Worm (Caenorhabditis elegans): ENCODE data around the gene M01H9.10.

M01H9.10 gene

DNA sequence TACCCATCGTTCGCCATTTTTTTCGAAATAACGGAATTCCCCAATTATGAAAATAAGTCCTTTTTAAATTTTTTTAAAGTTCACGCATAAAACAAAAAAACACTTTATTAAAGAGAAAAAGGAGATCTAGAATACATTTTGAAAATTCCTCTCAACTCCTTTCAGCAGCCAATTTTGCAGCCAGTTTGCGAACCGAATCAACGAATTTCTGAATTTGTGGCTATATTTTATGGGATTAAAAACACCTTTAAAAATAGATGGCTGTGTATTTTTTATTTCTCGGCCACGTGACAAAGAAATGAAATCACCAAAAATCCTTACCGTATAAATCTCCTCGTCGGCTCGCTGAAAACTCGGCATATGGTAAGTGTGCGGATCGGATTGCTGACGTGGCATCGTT, at the start of gene M01H9.10:
Gene M01H9.10 (minus strand): TSS at position 101 of the 400 bp plus-strand sequence.
- TF ChIP-seq nfya-1 (tag; optimal IDR thresholded peaks at IDR 0.05; ENCODE audit: borderline replicate concordance, insufficient read depth) (no peak), ztf-25 (GFP tag; IDR thresholded peaks at IDR 0.05) (no peak), B0019.2 (GFP tag; conservative IDR thresholded peaks at IDR 0.05) (no peak)

DNA sequence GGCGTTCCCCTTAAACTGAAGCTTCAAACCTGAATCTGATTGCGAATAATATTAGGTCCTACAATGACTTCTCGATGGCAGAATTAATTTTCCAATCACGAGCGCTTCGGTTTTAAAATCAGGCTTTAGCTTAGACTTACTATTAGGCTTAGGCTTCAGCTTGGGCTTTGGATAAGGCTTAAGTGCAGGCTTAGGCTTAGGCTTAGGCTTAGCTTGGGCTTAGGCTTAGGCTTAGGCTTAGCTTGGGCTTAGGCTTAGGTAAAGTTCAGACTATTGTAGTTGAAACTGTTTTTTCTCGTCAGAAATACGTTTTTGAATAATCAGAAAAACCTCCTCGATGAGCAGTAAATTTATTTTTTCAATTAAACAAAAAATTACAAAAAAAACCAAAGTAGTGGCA, 46.8 kb upstream of the M01H9.10 start:
- TF ChIP-seq attf-6 (GFP tag; IDR thresholded peaks at IDR 0.05) (no peak), ceh-79 (tag; optimal IDR thresholded peaks at IDR 0.05) (no peak), lag-1 (GFP tag; IDR thresholded peaks at IDR 0.05) (no peak), B0336.3 (GFP tag; IDR thresholded peaks at IDR 0.05) (no peak), F33H1.4 (GFP tag; IDR thresholded peaks at IDR 0.05) (no peak), gei-17 (GFP tag; optimal IDR thresholded peaks at IDR 0.05) (no peak), bed-1 (GFP tag; IDR thresholded peaks at IDR 0.05) (no peak), hrde-1 (tag; optimal IDR thresholded peaks at IDR 0.05; ENCODE audit: borderline replicate concordance) (no peak), ceh-40 (GFP tag; IDR thresholded peaks at IDR 0.05) (no peak), madf-10 (tag; optimal IDR thresholded peaks at IDR 0.05) (no peak), pbrm-1 (GFP tag; IDR thresholded peaks at IDR 0.05) (no peak)

DNA sequence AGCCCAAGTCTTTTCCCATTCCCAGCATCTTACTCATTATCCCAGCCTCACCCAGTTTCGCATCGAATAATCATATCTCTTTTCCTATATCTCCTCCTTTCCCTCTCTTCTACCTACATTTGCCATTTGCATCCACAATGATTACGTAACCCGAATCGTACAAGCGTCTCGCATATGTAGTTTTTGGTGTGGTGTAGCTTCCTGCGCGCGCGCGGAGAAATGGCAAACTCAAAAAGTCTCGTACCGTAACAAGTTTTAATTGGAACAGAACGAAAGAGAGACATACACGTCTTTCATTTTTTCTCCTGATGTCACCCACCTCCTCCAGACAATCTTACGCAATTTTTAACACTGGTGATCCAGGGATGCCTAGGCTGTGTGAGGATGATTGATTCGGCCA, 46.1 kb upstream of the M01H9.10 start:
- no peak for TF ChIP-seq F33H1.4 (GFP tag; IDR thresholded peaks at IDR 0.05)
- TF ChIP-seq egrh-3 (GFP tag; IDR thresholded peaks at IDR 0.05) = no peak
- TF ChIP-seq T07F8.4 (tag; optimal IDR thresholded peaks at IDR 0.05) = no peak
- TF ChIP-seq athp-1 (tag; optimal IDR thresholded peaks at IDR 0.05) = no peak
- no peak for TF ChIP-seq ztf-3 (GFP tag; optimal IDR thresholded peaks at IDR 0.05)
- no peak for TF ChIP-seq B0019.2 (GFP tag; conservative IDR thresholded peaks at IDR 0.05)
- no peak for TF ChIP-seq F10E7.11 (tag; optimal IDR thresholded peaks at IDR 0.05)
- TF ChIP-seq Y53G8AR.9 (GFP tag; conservative IDR thresholded peaks at IDR 0.05) = no peak
- no peak for TF ChIP-seq hsf-1 (GFP tag; IDR thresholded peaks at IDR 0.05)
- TF ChIP-seq ztf-28 (GFP tag; IDR thresholded peaks at IDR 0.05) = no peak
- TF ChIP-seq let-526 (GFP tag; IDR thresholded peaks at IDR 0.05) = no peak
- TF ChIP-seq xnd-1 (tag; optimal IDR thresholded peaks at IDR 0.05) = no peak
- no peak for TF ChIP-seq die-1 (tag; optimal IDR thresholded peaks at IDR 0.05)

DNA sequence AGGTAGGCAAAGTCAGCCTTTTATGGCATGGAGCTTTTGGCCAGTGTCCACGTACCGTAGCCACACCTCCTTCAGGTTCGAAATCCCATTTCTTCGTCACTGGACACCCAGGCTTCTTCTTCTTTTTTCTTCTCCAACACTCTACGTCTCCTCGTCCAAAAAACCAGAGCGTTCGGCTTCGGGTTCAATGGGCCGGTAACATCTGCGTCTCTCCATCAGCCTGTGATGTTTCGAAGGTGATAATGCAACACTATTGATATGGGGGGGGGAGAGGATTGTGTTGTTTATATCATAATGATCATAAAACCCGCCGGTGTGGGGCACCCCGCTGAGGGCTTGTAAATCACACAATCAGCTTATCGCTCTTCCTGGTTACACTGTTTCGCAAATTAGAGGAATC, 45.0 kb upstream of the M01H9.10 start, which contains the start of gene ZK180.6:
Gene ZK180.6 (minus strand): TSS at position 101 of the 400 bp plus-strand sequence.
- no peak for TF ChIP-seq Y67H2A.10 (GFP tag; conservative IDR thresholded peaks at IDR 0.05)
- TF ChIP-seq ceh-40 (GFP tag; IDR thresholded peaks at IDR 0.05) = no peak
- TF ChIP-seq egl-18 (GFP tag; IDR thresholded peaks at IDR 0.05) = no peak
- no peak for TF ChIP-seq mcd-1 (GFP tag; IDR thresholded peaks at IDR 0.05)
- no peak for TF ChIP-seq ceh-79 (tag; optimal IDR thresholded peaks at IDR 0.05)
- TF ChIP-seq nhr-27 (tag; optimal IDR thresholded peaks at IDR 0.05) = no peak
- no peak for TF ChIP-seq madf-10 (tag; optimal IDR thresholded peaks at IDR 0.05)
- TF ChIP-seq akir-1 (GFP tag; optimal IDR thresholded peaks at IDR 0.05) = no peak
- TF ChIP-seq atf-7 (tag; optimal IDR thresholded peaks at IDR 0.05) = no peak
- no peak for TF ChIP-seq hsf-1 (GFP tag; IDR thresholded peaks at IDR 0.05)
- TF ChIP-seq mel-28 (tag; optimal IDR thresholded peaks at IDR 0.05; ENCODE audit: borderline replicate concordance) = no peak
- TF ChIP-seq ztf-25 (GFP tag; IDR thresholded peaks at IDR 0.05) = no peak
- no peak for TF ChIP-seq F57A8.1 (GFP tag; optimal IDR thresholded peaks at IDR 0.05)
- TF ChIP-seq xnd-1 (tag; optimal IDR thresholded peaks at IDR 0.05) = no peak

DNA sequence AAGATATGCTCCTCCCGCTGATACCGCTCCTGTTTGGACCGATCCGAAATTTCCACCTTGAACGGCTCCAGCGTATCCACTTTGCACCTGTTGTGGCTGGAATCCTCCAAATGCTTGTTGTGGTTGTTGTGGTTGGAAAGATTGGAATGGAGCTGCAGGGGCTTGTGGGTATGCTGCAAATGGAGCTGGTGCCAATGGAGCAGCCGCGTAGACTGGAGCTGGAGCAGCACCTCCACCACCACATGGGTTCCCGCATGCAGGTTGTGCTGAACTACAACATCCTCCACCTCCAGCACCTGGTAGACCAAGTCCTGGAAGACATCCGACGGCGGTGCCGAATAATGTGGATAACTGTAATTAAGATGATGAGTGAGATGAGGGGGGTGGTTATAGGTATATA, 43.5 kb upstream of the M01H9.10 start:
- TF ChIP-seq sptf-2 (GFP tag; optimal IDR thresholded peaks at IDR 0.05) (no peak), zfh-2 (GFP tag; conservative IDR thresholded peaks at IDR 0.05) (peak; percentile 73; the same call in 1 of the 2 replicates), cebp-2 (GFP tag; IDR thresholded peaks at IDR 0.05) (no peak), F57C9.4 (tag; optimal IDR thresholded peaks at IDR 0.05) (no peak), egrh-3 (GFP tag; IDR thresholded peaks at IDR 0.05) (peak; percentile 54; the same call in 1 of the 2 replicates), him-1 (tag; optimal IDR thresholded peaks at IDR 0.05) (no peak), madf-6 (GFP tag; IDR thresholded peaks at IDR 0.05) (no peak), F33H1.4 (GFP tag; IDR thresholded peaks at IDR 0.05) (no peak), B0336.3 (GFP tag; IDR thresholded peaks at IDR 0.05) (no peak), attf-6 (GFP tag; IDR thresholded peaks at IDR 0.05) (no peak), ztf-3 (GFP tag; optimal IDR thresholded peaks at IDR 0.05) (no peak), snpc-3.4 (tag; optimal IDR thresholded peaks at IDR 0.05) (no peak)
